Fruit fly (Drosophila melanogaster): ENCODE measurements around the gene Tpr2.

- no peak for TF ChIP-seq CG8478 (optimal IDR thresholded peaks at IDR 0.05)
- no peak for TF ChIP-seq psq (optimal IDR thresholded peaks at IDR 0.05)
- TF ChIP-seq pan (optimal IDR thresholded peaks at IDR 0.05), result no peak
- TF ChIP-seq Dll (optimal IDR thresholded peaks at IDR 0.05), result no peak
- no peak for TF ChIP-seq usp (GFP tag; optimal IDR thresholded peaks at IDR 0.05)
- TF ChIP-seq EcR (GFP tag; optimal IDR thresholded peaks at IDR 0.05), result no peak
Measured at dm6 chr2L:16526578-16526977, 35.2 kb downstream of the Tpr2 start.
